Worm (Caenorhabditis elegans): ENCODE data around the gene orc-3.

- TF ChIP-seq nhr-25 (tag; optimal IDR thresholded peaks at IDR 0.05): peak; percentile 14
- no peak for TF ChIP-seq nhr-10 (tag; optimal IDR thresholded peaks at IDR 0.05)
- TF ChIP-seq dmd-4 (tag; optimal IDR thresholded peaks at IDR 0.05): no peak
Observed at ce11 chrIII:1249111-1249583, 41.2 kb downstream of the orc-3 start, which contains the start of the genes fbxa-76 and fbxa-77.
